Worm (Caenorhabditis elegans): Measurements from ENCODE around the gene frpr-15.

The frpr-15 gene

DNA sequence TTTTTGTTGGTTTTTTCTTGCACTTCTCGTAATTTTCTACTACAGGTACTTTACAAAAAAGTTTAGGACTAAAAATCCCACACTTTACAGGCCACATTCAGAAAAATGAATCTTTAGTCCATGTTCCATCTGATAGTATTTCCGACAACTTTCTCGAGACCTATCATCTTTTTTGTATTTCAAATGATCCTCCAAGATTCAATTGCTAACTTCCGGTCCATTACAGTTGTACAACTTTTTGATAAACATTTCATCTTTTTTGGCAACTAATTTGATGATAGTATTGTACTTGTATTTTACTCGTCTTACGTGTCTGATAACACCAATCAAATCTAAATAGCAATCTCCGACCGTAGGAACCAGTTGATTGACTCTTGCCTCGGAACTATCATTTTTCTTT lies 12.5 kb upstream of the frpr-15 start:
- no peak for TF ChIP-seq mep-1 (tag; optimal IDR thresholded peaks at IDR 0.05)
- no peak for TF ChIP-seq pha-4 (tag; optimal IDR thresholded peaks at IDR 0.05)
- no peak for TF ChIP-seq snpc-4 (tag; optimal IDR thresholded peaks at IDR 0.05)
- no peak for TF ChIP-seq cnd-1 (tag; optimal IDR thresholded peaks at IDR 0.05)
- no peak for TF ChIP-seq blmp-1 (tag; optimal IDR thresholded peaks at IDR 0.05)
- TF ChIP-seq ces-1 (GFP tag; optimal IDR thresholded peaks at IDR 0.05), result no peak
- TF ChIP-seq lsy-2 (tag; optimal IDR thresholded peaks at IDR 0.05), result no peak
- TF ChIP-seq elt-3 (tag; optimal IDR thresholded peaks at IDR 0.05), result no peak
- no peak for TF ChIP-seq drap-1 (GFP tag; optimal IDR thresholded peaks at IDR 0.05)
- TF ChIP-seq mab-5 (tag; optimal IDR thresholded peaks at IDR 0.05), result no peak
- TF ChIP-seq unc-62 (GFP tag; optimal IDR thresholded peaks at IDR 0.05), result no peak
- TF ChIP-seq nhr-28 (tag; optimal IDR thresholded peaks at IDR 0.05), result no peak
- TF ChIP-seq lin-32 (GFP tag; optimal IDR thresholded peaks at IDR 0.05), result no peak
- TF ChIP-seq unc-120 (tag; optimal IDR thresholded peaks at IDR 0.05; ENCODE audit: poor library complexity, severe bottlenecking), result no peak
- no peak for TF ChIP-seq sem-2 (GFP tag; optimal IDR thresholded peaks at IDR 0.05)
- no peak for TF ChIP-seq ceh-43 (GFP tag; optimal IDR thresholded peaks at IDR 0.05)
- TF ChIP-seq tbx-8 (GFP tag; optimal IDR thresholded peaks at IDR 0.05), result no peak

DNA sequence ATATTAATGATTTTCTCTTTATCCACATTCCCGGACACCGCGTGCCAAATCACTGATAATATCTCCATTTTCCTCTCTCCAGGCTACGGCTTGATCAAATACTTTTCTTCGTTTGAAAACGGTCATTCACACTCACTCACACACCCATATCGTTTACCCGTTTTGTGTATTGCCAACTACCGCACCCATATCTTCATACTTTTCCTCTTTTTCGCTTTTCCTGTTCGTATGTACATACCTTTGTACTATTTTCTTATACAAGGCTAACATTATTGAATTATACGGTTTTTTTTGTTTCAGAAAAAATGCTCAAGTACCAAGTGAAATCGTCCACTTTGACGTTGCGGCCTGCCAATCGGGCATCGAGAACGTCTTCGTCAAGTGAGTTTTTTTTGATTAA lies 12.0 kb upstream of the frpr-15 start, which contains the start of gene W05B10.4:
Gene W05B10.4, plus strand, starts transcription at position 301 of the 400 bp plus-strand sequence.
- TF ChIP-seq unc-120 (tag; optimal IDR thresholded peaks at IDR 0.05; ENCODE audit: poor library complexity, severe bottlenecking) (no peak), cnd-1 (tag; optimal IDR thresholded peaks at IDR 0.05) (no peak), sptf-1 (tag; optimal IDR thresholded peaks at IDR 0.05) (no peak), ceh-39 (tag; optimal IDR thresholded peaks at IDR 0.05) (no peak), pha-4 (tag; optimal IDR thresholded peaks at IDR 0.05) (no peak), elt-1 (tag; optimal IDR thresholded peaks at IDR 0.05; ENCODE audit: borderline replicate concordance, insufficient read depth) (no peak), ceh-43 (GFP tag; optimal IDR thresholded peaks at IDR 0.05) (no peak), lsy-2 (tag; optimal IDR thresholded peaks at IDR 0.05) (no peak)

DNA sequence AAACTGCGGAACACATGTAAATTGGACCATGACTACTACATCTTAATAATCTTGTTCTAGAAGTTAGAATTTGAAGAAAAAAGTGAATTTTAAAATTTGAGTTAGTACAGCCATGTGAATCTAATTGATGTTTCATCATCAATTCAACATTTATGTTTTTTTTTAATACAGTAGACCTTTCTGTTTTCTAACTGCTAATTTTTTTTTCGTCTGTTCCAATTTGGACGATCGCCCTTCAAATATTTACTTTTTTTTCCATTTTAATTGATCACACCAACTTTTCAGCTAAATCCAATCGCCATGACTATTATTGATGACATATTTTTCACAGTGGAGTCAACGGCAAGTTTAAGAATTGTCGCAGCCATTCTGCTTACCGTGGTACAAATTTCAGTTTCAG lies 9.3 kb upstream of the frpr-15 start, which contains the start of gene srx-116:
Gene srx-116, plus strand, starts transcription at position 301 of the 400 bp plus-strand sequence.
- no peak for TF ChIP-seq elt-3 (tag; optimal IDR thresholded peaks at IDR 0.05)
- no peak for TF ChIP-seq sem-2 (GFP tag; optimal IDR thresholded peaks at IDR 0.05)
- no peak for TF ChIP-seq flh-1 (GFP tag; optimal IDR thresholded peaks at IDR 0.05)
- TF ChIP-seq M03D4.4 (tag; optimal IDR thresholded peaks at IDR 0.05), result no peak
- no peak for TF ChIP-seq ztf-11 (tag; optimal IDR thresholded peaks at IDR 0.05)
- TF ChIP-seq ceh-83 (GFP tag; optimal IDR thresholded peaks at IDR 0.05), result no peak
- TF ChIP-seq nhr-28 (tag; optimal IDR thresholded peaks at IDR 0.05), result no peak
- TF ChIP-seq mep-1 (tag; optimal IDR thresholded peaks at IDR 0.05), result no peak
- TF ChIP-seq blmp-1 (tag; optimal IDR thresholded peaks at IDR 0.05), result no peak
- TF ChIP-seq ces-1 (GFP tag; optimal IDR thresholded peaks at IDR 0.05), result no peak
- TF ChIP-seq unc-39 (tag; optimal IDR thresholded peaks at IDR 0.05), result no peak

DNA sequence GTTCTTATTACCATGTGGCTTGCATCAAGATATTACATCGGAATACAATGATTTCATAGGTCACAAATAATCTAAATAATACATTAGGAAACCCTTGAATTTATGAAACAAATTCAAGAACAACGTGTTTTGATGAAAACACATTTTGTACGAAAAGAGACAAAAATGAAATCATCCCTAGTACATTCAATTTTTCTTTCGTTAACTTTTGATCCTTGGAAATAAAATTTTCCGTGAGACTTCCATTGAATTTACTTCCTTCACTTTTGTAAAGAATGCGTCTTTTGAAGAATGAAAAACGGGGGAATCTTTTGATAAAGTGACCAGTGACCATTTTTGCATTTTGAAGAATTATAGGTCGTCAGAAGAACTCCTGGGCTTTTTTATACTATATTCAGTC lies 6.2 kb upstream of the frpr-15 start:
- TF ChIP-seq snpc-4 (tag; optimal IDR thresholded peaks at IDR 0.05) (no peak), nhr-2 (tag; optimal IDR thresholded peaks at IDR 0.05) (no peak), nhr-237 (tag; optimal IDR thresholded peaks at IDR 0.05) (no peak), ztf-11 (tag; optimal IDR thresholded peaks at IDR 0.05) (no peak), cnd-1 (tag; optimal IDR thresholded peaks at IDR 0.05) (no peak), pha-4 (tag; optimal IDR thresholded peaks at IDR 0.05) (no peak), unc-39 (tag; optimal IDR thresholded peaks at IDR 0.05) (no peak), tbx-8 (GFP tag; optimal IDR thresholded peaks at IDR 0.05) (no peak), mep-1 (tag; optimal IDR thresholded peaks at IDR 0.05) (no peak), M03D4.4 (tag; optimal IDR thresholded peaks at IDR 0.05) (no peak), ceh-39 (tag; optimal IDR thresholded peaks at IDR 0.05) (no peak), blmp-1 (tag; optimal IDR thresholded peaks at IDR 0.05) (no peak), mab-5 (tag; optimal IDR thresholded peaks at IDR 0.05) (no peak), nhr-76 (tag; optimal IDR thresholded peaks at IDR 0.05) (no peak), unc-62 (GFP tag; optimal IDR thresholded peaks at IDR 0.05) (no peak), unc-120 (tag; optimal IDR thresholded peaks at IDR 0.05; ENCODE audit: poor library complexity, severe bottlenecking) (no peak)

DNA sequence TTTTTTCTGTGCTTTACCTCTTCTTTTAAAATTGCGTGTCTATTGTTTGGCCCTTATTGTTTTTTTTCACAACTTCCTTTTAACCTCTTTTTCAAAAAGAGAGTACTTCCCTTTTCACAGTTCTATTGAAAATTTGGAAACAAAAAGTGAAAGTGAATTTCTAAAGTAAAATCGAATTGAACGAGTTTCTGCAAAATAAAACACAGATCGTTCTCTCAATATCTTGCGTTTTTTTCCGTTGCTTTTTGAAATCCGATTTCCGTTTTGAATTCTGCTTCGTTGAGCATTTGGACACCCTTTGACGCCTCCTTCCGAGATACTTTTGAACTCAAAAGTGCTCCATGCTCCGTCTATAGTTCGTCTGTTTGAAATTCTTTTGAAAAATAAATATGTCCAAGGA lies 3.6 kb upstream of the frpr-15 start:
- TF ChIP-seq lsy-2 (tag; optimal IDR thresholded peaks at IDR 0.05), result no peak
- TF ChIP-seq sem-2 (GFP tag; optimal IDR thresholded peaks at IDR 0.05), result no peak
- TF ChIP-seq nhr-76 (tag; optimal IDR thresholded peaks at IDR 0.05), result no peak
- no peak for TF ChIP-seq nhr-28 (tag; optimal IDR thresholded peaks at IDR 0.05)
- TF ChIP-seq tbx-8 (GFP tag; optimal IDR thresholded peaks at IDR 0.05), result no peak
- TF ChIP-seq ceh-43 (GFP tag; optimal IDR thresholded peaks at IDR 0.05), result no peak
- no peak for TF ChIP-seq nhr-237 (tag; optimal IDR thresholded peaks at IDR 0.05)
- no peak for TF ChIP-seq hlh-1 (tag; optimal IDR thresholded peaks at IDR 0.05)
- no peak for TF ChIP-seq elt-1 (tag; optimal IDR thresholded peaks at IDR 0.05; ENCODE audit: borderline replicate concordance, insufficient read depth)
- no peak for TF ChIP-seq unc-62 (GFP tag; optimal IDR thresholded peaks at IDR 0.05)
- TF ChIP-seq snpc-4 (tag; optimal IDR thresholded peaks at IDR 0.05), result no peak
- TF ChIP-seq nhr-2 (tag; optimal IDR thresholded peaks at IDR 0.05), result no peak
- no peak for TF ChIP-seq nhr-12 (tag; optimal IDR thresholded peaks at IDR 0.05)
- no peak for TF ChIP-seq bed-3 (GFP tag; optimal IDR thresholded peaks at IDR 0.05)
- TF ChIP-seq mab-5 (tag; optimal IDR thresholded peaks at IDR 0.05), result no peak
- no peak for TF ChIP-seq ces-1 (GFP tag; optimal IDR thresholded peaks at IDR 0.05)
- no peak for TF ChIP-seq ztf-11 (tag; optimal IDR thresholded peaks at IDR 0.05)

All from whole organism, mixed stage, embryonic.